Worm (Caenorhabditis elegans) whole organism, L4/young adult: ENCODE data around the gene nspf-1.

ENCODE experiments used
- W03F9.2 ChIP-seq: fragments of 150-350 bp; optimal IDR thresholded peaks from 2 replicates; lab custom pipeline; 2014; ENCODE audit warnings: missing biosample characterization, missing genetic modification characterization
- dao-5 ChIP-seq: sonication (generic microtip); optimal IDR thresholded peaks from 2 replicates; lab custom pipeline; 2016; ENCODE audit warnings: missing genotype, missing genetic modification characterization, moderate library complexity, missing compliant biosample characterization
- him-1 ChIP-seq: sonication (generic microtip); optimal IDR thresholded peaks from 2 replicates; lab custom pipeline; 2016; ENCODE audit warnings: missing genotype, missing genetic modification reagents, missing genetic modification characterization, missing compliant biosample characterization

DNA sequence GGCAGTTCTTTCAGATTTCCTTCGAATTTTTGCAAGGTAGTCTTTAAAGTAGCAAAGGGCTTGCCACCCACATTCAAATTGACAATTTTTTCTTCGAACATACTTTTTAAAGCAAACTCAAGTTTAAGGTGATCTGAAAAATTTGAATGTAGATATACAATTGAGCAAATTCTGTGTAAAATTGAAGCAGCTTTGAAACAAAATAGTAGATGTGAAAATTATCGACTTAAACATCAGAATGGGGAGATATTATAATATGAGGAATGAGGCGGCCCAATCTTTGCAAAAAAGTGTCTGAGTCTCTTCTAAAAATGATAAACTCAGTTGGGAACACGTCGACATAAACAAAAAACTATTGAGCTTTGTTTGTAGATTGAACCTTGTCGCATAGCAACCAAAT, 42.9 kb upstream of the nspf-1 start, which contains the start of gene F22E5.11:
- TF ChIP-seq him-1 (tag; lab: Kevin White, UChicago), result no peak
- no peak for TF ChIP-seq dao-5 (tag; lab: Kevin White, UChicago)
- TF ChIP-seq W03F9.2 (tag; lab: Kevin White, UChicago), result no peak
